Worm (Caenorhabditis elegans) whole organism, L4 larva: ENCODE measurements around the gene nas-25.

Experiments
- egl-27 ChIP-seq: sonication (generic microtip); optimal IDR thresholded peaks from 3 replicates; lab custom pipeline; 2017; ENCODE audit warnings: missing biosample characterization, missing genetic modification reagents, missing genetic modification characterization
- lsy-2 ChIP-seq, 2 experiments: fragments of 150-350 bp in 1 of 2; sonication (generic microtip) in 1 of 2; optimal IDR thresholded peaks; 2 replicates each; lab custom pipeline; 2014 to 2017; ENCODE audit warnings: missing biosample characterization in 2 of 2, missing genetic modification characterization in 2 of 2
- ztf-11 ChIP-seq: fragments of 150-350 bp; optimal IDR thresholded peaks from 2 replicates; lab custom pipeline; 2014; ENCODE audit warnings: missing biosample characterization, missing genetic modification characterization

ce11 chrII:8818257-8818656 is 7.6 kb upstream of the nas-25 start:
- no peak for TF ChIP-seq ztf-11 (tag; lab: Kevin White, UChicago)
- TF ChIP-seq egl-27 (tag; lab: Kevin White, UChicago): no peak
- no peak for TF ChIP-seq lsy-2 (tag; optimal IDR thresholded peaks at IDR 0.05; lab: Kevin White, UChicago)
